Fruit fly (Drosophila melanogaster) whole organism, pupa: Measurements from ENCODE around the gene CG5665.

Experiments
- CG12605 ChIP-seq: fragments of 200-800 bp; sonication (Bioruptor generic); IDR thresholded peaks from 2 replicates; pipeline ENCODE4 v1.3.6; 2022; ENCODE audit warnings: missing biosample characterization, missing genetic modification characterization
- CG14655 ChIP-seq: fragments of 200-800 bp; sonication (Bioruptor generic); optimal IDR thresholded peaks from 3 replicates; lab custom pipeline; 2017; ENCODE audit warnings: mild to moderate bottlenecking, missing biosample characterization, missing genetic modification reagents, missing genetic modification characterization
- CG15710 ChIP-seq: fragments of 200-800 bp; sonication (Bioruptor generic); optimal IDR thresholded peaks from 2 replicates; lab custom pipeline; 2018; ENCODE audit warnings: missing biosample characterization, mild to moderate bottlenecking, missing genetic modification characterization, moderate library complexity
- CG34367 ChIP-seq: fragments of 200-800 bp; sonication (Bioruptor generic); optimal IDR thresholded peaks from 2 replicates; lab custom pipeline; 2018; ENCODE audit warnings: missing biosample characterization, mild to moderate bottlenecking, missing genetic modification characterization
- CG8159 ChIP-seq: fragments of 200-800 bp; sonication (Bioruptor generic); optimal IDR thresholded peaks from 3 replicates; lab custom pipeline; 2018; ENCODE audit warnings: missing biosample characterization, mild to moderate bottlenecking, missing genetic modification characterization, moderate library complexity
- EcR ChIP-seq: fragments of 200-800 bp; sonication (Bioruptor generic); optimal IDR thresholded peaks from 3 replicates; lab custom pipeline; 2019; ENCODE audit warnings: missing biosample characterization, missing genetic modification characterization, mild to moderate bottlenecking, moderate library complexity, missing genetic modification reagents
- Pif1A ChIP-seq: fragments of 200-800 bp; sonication (Bioruptor generic); optimal IDR thresholded peaks from 3 replicates; lab custom pipeline; 2016; ENCODE audit warnings: missing biosample characterization, missing genetic modification characterization
- Snoo ChIP-seq: fragments of 200-800 bp; sonication (Bioruptor generic); optimal IDR thresholded peaks from 3 replicates; lab custom pipeline; 2017; ENCODE audit warnings: missing biosample characterization, mild to moderate bottlenecking, missing genetic modification characterization, inconsistent platforms
- fd96Ca ChIP-seq: fragments of 200-800 bp; sonication (Bioruptor generic); IDR thresholded peaks from 3 replicates; pipeline ENCODE4 v1.3.6; 2022; ENCODE audit warnings: missing biosample characterization, missing genetic modification characterization

DNA sequence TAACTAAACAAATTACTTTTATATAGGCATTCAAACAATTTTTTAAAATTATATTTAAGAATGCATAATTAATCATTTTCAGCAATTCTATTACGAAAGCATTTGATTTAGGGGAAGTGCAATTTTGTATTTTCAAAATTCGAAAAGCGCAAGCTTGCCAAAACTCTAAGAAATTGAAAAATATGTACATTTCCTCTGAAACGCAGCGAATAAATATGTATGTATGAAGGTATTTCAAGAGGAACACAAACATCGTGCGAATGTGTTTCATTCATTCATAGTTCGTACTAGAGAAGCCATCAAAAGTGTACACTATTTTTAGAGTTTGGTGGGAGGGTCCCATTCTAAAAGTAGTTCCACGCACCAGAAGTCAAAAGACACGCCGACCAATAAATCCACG, 11.7 kb downstream of the CG5665 start, which contains the start of gene CG13247:
- TF ChIP-seq CG34367 (tag; lab: Kevin White, UChicago) (no peak), CG15710 (tag; lab: Kevin White, UChicago) (no peak), Pif1A (GFP tag; lab: Kevin White, UChicago) (no peak), fd96Ca (GFP tag; lab: Robert Waterston, UW) (no peak), CG12605 (no peak), CG8159 (tag; lab: Kevin White, UChicago) (no peak), EcR (GFP tag; lab: Kevin White, UChicago) (no peak), CG14655 (GFP tag; lab: Kevin White, UChicago) (no peak), Snoo (tag; lab: Kevin White, UChicago) (no peak)
